Worm (Caenorhabditis elegans): ENCODE data around the gene fbxa-74.

ce11 chrIII:1687999-1688398 is 10.8 kb downstream of the fbxa-74 start, which contains the start of gene Y22D7AR.7:
- TF ChIP-seq K02D7.2 (tag; optimal IDR thresholded peaks at IDR 0.05) (no peak), ceh-18 (tag; optimal IDR thresholded peaks at IDR 0.05) (no peak), nfya-1 (tag; optimal IDR thresholded peaks at IDR 0.05) (no peak), fkh-10 (GFP tag; optimal IDR thresholded peaks at IDR 0.05) (no peak)

Data from whole organism, late embryonic.